Fruit fly (Drosophila melanogaster): ENCODE results near the gene CarT.

CarT gene

DNA sequence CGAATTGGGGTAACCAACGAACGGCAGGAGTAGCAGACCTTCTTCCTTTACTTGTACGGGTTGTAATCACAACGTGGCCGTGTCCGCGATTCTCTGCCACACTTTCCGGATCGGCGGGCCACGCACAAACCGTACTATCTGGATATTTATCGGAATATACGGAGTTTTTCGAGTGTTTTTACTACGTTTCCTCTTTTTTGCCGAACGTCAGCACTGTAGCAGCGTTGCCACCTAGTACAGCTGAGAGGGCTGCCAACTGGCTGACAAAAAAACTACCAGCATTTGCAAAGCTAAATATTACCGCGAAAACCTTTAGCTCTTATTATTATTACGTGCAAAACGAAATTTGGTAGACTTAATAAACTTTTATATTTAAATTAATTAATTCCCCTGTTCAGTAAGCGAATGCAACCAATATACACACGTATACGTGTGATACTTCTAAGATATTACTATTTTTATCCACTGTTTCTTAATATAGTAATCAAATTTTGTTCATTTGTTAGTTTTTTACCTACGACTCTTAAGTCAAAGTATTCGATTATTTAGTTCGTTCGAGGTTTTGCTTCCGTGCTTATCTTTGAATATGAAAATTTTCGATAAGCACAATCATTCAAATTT lies 4.1 kb upstream of the CarT start, which contains the start of gene TM9SF2 (continued):
- TF ChIP-seq CG31388 (GFP tag; optimal IDR thresholded peaks at IDR 0.05) (no peak), CG10959 (GFP tag; IDR thresholded peaks at IDR 0.05) (no peak), sug (tag; optimal IDR thresholded peaks at IDR 0.05) (peak; percentile 20), nerfin-1 (tag; optimal IDR thresholded peaks at IDR 0.05) (no peak), CG1233 (GFP tag; optimal IDR thresholded peaks at IDR 0.05) (no peak), CG17612 (GFP tag; IDR thresholded peaks at IDR 0.05) (no peak), CG17568 (GFP tag; optimal IDR thresholded peaks at IDR 0.05) (no peak), CG7745 (tag; optimal IDR thresholded peaks at IDR 0.05) (no peak), Lpt (GFP tag; optimal IDR thresholded peaks at IDR 0.05) (no peak), Ssrp (tag; optimal IDR thresholded peaks at IDR 0.05) (no peak), CG1832 (GFP tag; optimal IDR thresholded peaks at IDR 0.05) (no peak), usp (GFP tag; optimal IDR thresholded peaks at IDR 0.05) (no peak), zf30C (GFP tag; optimal IDR thresholded peaks at IDR 0.05) (no peak), CG3163 (GFP tag; optimal IDR thresholded peaks at IDR 0.05) (no peak), CG13624 (GFP tag; optimal IDR thresholded peaks at IDR 0.05) (no peak), sima (GFP tag; optimal IDR thresholded peaks at IDR 0.05) (no peak), fu2 (GFP tag; optimal IDR thresholded peaks at IDR 0.05) (no peak), trh (GFP tag; optimal IDR thresholded peaks at IDR 0.05) (no peak), CG10543 (GFP tag; optimal IDR thresholded peaks at IDR 0.05) (no peak), cato (GFP tag; optimal IDR thresholded peaks at IDR 0.05; ENCODE audit: borderline replicate concordance) (no peak), CG10267 (tag; optimal IDR thresholded peaks at IDR 0.05) (no peak), Gsc (GFP tag; IDR thresholded peaks at IDR 0.05) (no peak), CG2712 (tag; optimal IDR thresholded peaks at IDR 0.05) (no peak), CG16863 (GFP tag; optimal IDR thresholded peaks at IDR 0.05) (no peak), jigr1 (GFP tag; IDR thresholded peaks at IDR 0.05) (no peak), slbo (GFP tag; IDR thresholded peaks at IDR 0.05) (peak; percentile 74), mirr (GFP tag; optimal IDR thresholded peaks at IDR 0.05) (no peak), nmo (GFP tag; optimal IDR thresholded peaks at IDR 0.05) (peak; percentile 30), Drgx (GFP tag; IDR thresholded peaks at IDR 0.05) (no peak), chinmo (GFP tag; IDR thresholded peaks at IDR 0.05; ENCODE audit: partially characterized antibody) (no peak), Tbp (GFP tag; optimal IDR thresholded peaks at IDR 0.05) (no peak), PHDP (tag; optimal IDR thresholded peaks at IDR 0.05) (no peak), NC2β (GFP tag; optimal IDR thresholded peaks at IDR 0.05) (no peak), CG9215 (GFP tag; IDR thresholded peaks at IDR 0.05) (peak; percentile 40; the same call in 1 of the 2 replicates), CG13894 (tag; optimal IDR thresholded peaks at IDR 0.05) (no peak), pros (GFP tag; optimal IDR thresholded peaks at IDR 0.05) (no peak), CG3281 (GFP tag; optimal IDR thresholded peaks at IDR 0.05) (peak; percentile 30), Kr (GFP tag; optimal IDR thresholded peaks at IDR 0.05) (no peak), CG13775 (GFP tag; optimal IDR thresholded peaks at IDR 0.05) (peak; percentile 39), CG18599 (GFP tag; optimal IDR thresholded peaks at IDR 0.05) (no peak), Neu2 (GFP tag; optimal IDR thresholded peaks at IDR 0.05; ENCODE audit: borderline replicate concordance) (no peak), dpn (GFP tag; optimal IDR thresholded peaks at IDR 0.05) (peak in 1 of 2 experiments; percentile 11), crol (GFP tag; IDR thresholded peaks at IDR 0.05) (no peak), ftz-f1 (GFP tag; optimal IDR thresholded peaks at IDR 0.05) (no peak), wdn (GFP tag; IDR thresholded peaks at IDR 0.05) (no peak), sens-2 (GFP tag; IDR thresholded peaks at IDR 0.05) (0 out of 2 replicates have a peak, but pooled peaks have one; percentile 8), CG14965 (GFP tag; optimal IDR thresholded peaks at IDR 0.05; ENCODE audit: borderline replicate concordance) (no peak), CG34422 (GFP tag; IDR thresholded peaks at IDR 0.05) (0 out of 3 replicates have a peak, but pooled peaks have one; percentile 35), CG17912 (GFP tag; optimal IDR thresholded peaks at IDR 0.05) (no peak), CTCF (GFP tag; optimal IDR thresholded peaks at IDR 0.05) (no peak), CG12236 (GFP tag; optimal IDR thresholded peaks at IDR 0.05) (no peak)
